Worm (Caenorhabditis elegans) whole organism, L3 larva: ENCODE results near the gene Y41E3.6.

ENCODE experiments used
- R02D3.7 ChIP-seq: fragments of 150-350 bp; optimal IDR thresholded peaks from 2 replicates; lab custom pipeline; 2014; ENCODE audit warnings: missing biosample characterization, missing genetic modification characterization
- ZK546.5 ChIP-seq: sonication (generic microtip); optimal IDR thresholded peaks from 2 replicates; lab custom pipeline; 2017; ENCODE audit warnings: missing biosample characterization, missing genetic modification characterization
- aly-2 ChIP-seq: fragments of 150-350 bp; optimal IDR thresholded peaks from 2 replicates; lab custom pipeline; 2014; ENCODE audit warnings: missing biosample characterization, missing genetic modification characterization
- ama-1 ChIP-seq: fragments of 150-350 bp; optimal IDR thresholded peaks from 2 replicates; lab custom pipeline; 2018
- ceh-16 ChIP-seq: sonication (generic microtip); optimal IDR thresholded peaks from 2 replicates; lab custom pipeline; 2017; ENCODE audit warnings: missing biosample characterization, missing genetic modification characterization
- ceh-28 ChIP-seq: fragments of 150-350 bp; optimal IDR thresholded peaks from 2 replicates; lab custom pipeline; 2014; ENCODE audit warnings: missing biosample characterization, missing genetic modification reagents, missing genetic modification characterization
- ceh-82 ChIP-seq: fragments of 150-350 bp; optimal IDR thresholded peaks from 2 replicates; lab custom pipeline; 2014; ENCODE audit warnings: missing biosample characterization, missing genetic modification characterization
- ceh-9 ChIP-seq: sonication (generic microtip); optimal IDR thresholded peaks from 2 replicates; lab custom pipeline; 2018; ENCODE audit warnings: missing biosample characterization, missing genetic modification characterization
- daf-12 ChIP-seq: fragments of 150-350 bp; optimal IDR thresholded peaks from 2 replicates; lab custom pipeline; 2014; ENCODE audit warnings: missing biosample characterization, missing genetic modification reagents, missing genetic modification characterization
- egl-5 ChIP-seq: fragments of 150-350 bp; optimal IDR thresholded peaks from 2 replicates; lab custom pipeline; 2017; ENCODE audit warnings: missing biosample characterization, missing genetic modification reagents, missing genetic modification characterization, inconsistent platforms
- elt-1 ChIP-seq: fragments of 150-350 bp; optimal IDR thresholded peaks from 2 replicates; lab custom pipeline; 2014; ENCODE audit warnings: missing biosample characterization, missing genetic modification characterization
- elt-2 ChIP-seq: sonication (generic microtip); optimal IDR thresholded peaks from 2 replicates; lab custom pipeline; 2016; ENCODE audit warnings: missing genetic modification reagents, mild to moderate bottlenecking, missing genetic modification characterization, missing compliant biosample characterization
- elt-3 ChIP-seq, 3 experiments: fragments of 150-350 bp in 1 of 3; sonication (generic microtip) in 2 of 3; optimal IDR thresholded peaks; 2 replicates in 2 of 3; 4 replicates in 1 of 3; lab custom pipeline; 2014 to 2017; ENCODE audit warnings: missing biosample characterization in 3 of 3, missing genetic modification characterization in 3 of 3
- eor-1 ChIP-seq, 2 experiments: fragments of 150-350 bp; optimal IDR thresholded peaks; 2 replicates each; lab custom pipeline; 2014 to 2018; ENCODE audit warnings: missing biosample characterization in 2 of 2, missing genetic modification characterization in 2 of 2
- fkh-10 ChIP-seq: sonication (generic microtip); optimal IDR thresholded peaks from 2 replicates; lab custom pipeline; 2017; ENCODE audit warnings: missing biosample characterization, missing genetic modification reagents, missing genetic modification characterization
- fkh-2 ChIP-seq: fragments of 150-350 bp; optimal IDR thresholded peaks from 2 replicates; lab custom pipeline; 2014; ENCODE audit warnings: missing biosample characterization, missing genetic modification reagents, missing genetic modification characterization
- fos-1 ChIP-seq: fragments of 150-350 bp; optimal IDR thresholded peaks from 2 replicates; lab custom pipeline; 2014; ENCODE audit warnings: missing biosample characterization, missing genetic modification characterization
- hmg-11 ChIP-seq: sonication (generic microtip); optimal IDR thresholded peaks from 2 replicates; lab custom pipeline; 2016; ENCODE audit warnings: missing genetic modification characterization, missing compliant biosample characterization
- jun-1 ChIP-seq: fragments of 150-350 bp; optimal IDR thresholded peaks from 2 replicates; lab custom pipeline; 2014; ENCODE audit warnings: missing biosample characterization, missing genetic modification reagents, missing genetic modification characterization
- lin-15B ChIP-seq: fragments of 150-350 bp; optimal IDR thresholded peaks from 2 replicates; lab custom pipeline; 2014; ENCODE audit warnings: missing biosample characterization, missing genetic modification characterization
- lin-39 ChIP-seq: fragments of 150-350 bp; optimal IDR thresholded peaks from 2 replicates; lab custom pipeline; 2018; ENCODE audit warnings: missing biosample characterization, missing genetic modification reagents, missing genetic modification characterization
- lsy-12 ChIP-seq: sonication (generic microtip); optimal IDR thresholded peaks from 2 replicates; lab custom pipeline; 2016; ENCODE audit warnings: mild to moderate bottlenecking, missing genetic modification characterization, missing compliant biosample characterization
- mdl-1 ChIP-seq: fragments of 150-350 bp; optimal IDR thresholded peaks from 2 replicates; lab custom pipeline; 2014; ENCODE audit warnings: missing biosample characterization, missing genetic modification characterization
- mml-1 ChIP-seq: fragments of 150-350 bp; sonication (generic microtip); optimal IDR thresholded peaks from 3 replicates; lab custom pipeline; 2014; ENCODE audit warnings: missing biosample characterization, missing genetic modification characterization
- nfya-1 ChIP-seq: sonication (generic microtip); optimal IDR thresholded peaks from 2 replicates; lab custom pipeline; 2017; ENCODE audit warnings: missing genetic modification characterization, mild to moderate bottlenecking, missing compliant biosample characterization, antibody characterized with exemption, moderate library complexity; ENCODE audit not compliant: insufficient read depth
- nhr-11 ChIP-seq: fragments of 150-350 bp; optimal IDR thresholded peaks from 2 replicates; lab custom pipeline; 2014; ENCODE audit warnings: missing biosample characterization, missing genetic modification characterization
- nhr-12 ChIP-seq: fragments of 150-350 bp; optimal IDR thresholded peaks from 2 replicates; lab custom pipeline; 2014; ENCODE audit warnings: missing biosample characterization, missing genetic modification characterization
- nhr-23 ChIP-seq: fragments of 150-350 bp; optimal IDR thresholded peaks from 2 replicates; lab custom pipeline; 2014; ENCODE audit warnings: missing biosample characterization, missing genetic modification reagents, missing genetic modification characterization
- nhr-237 ChIP-seq: fragments of 150-350 bp; optimal IDR thresholded peaks from 2 replicates; lab custom pipeline; 2014; ENCODE audit warnings: missing biosample characterization, missing genetic modification characterization
- nhr-25 ChIP-seq: sonication (generic microtip); optimal IDR thresholded peaks from 2 replicates; lab custom pipeline; 2017; ENCODE audit warnings: missing biosample characterization, missing genetic modification characterization
- nhr-28 ChIP-seq: fragments of 150-350 bp; optimal IDR thresholded peaks from 2 replicates; lab custom pipeline; 2014; ENCODE audit warnings: missing biosample characterization, missing genetic modification characterization
- nhr-43 ChIP-seq: sonication (generic microtip); optimal IDR thresholded peaks from 2 replicates; lab custom pipeline; 2016; ENCODE audit warnings: mild to moderate bottlenecking, missing genetic modification characterization, missing compliant biosample characterization; ENCODE audit not compliant: poor library complexity, severe bottlenecking
- nhr-76 ChIP-seq: fragments of 150-350 bp; sonication (generic microtip); optimal IDR thresholded peaks from 5 replicates; lab custom pipeline; 2014; ENCODE audit warnings: missing biosample characterization, missing genetic modification characterization
- nhr-77 ChIP-seq: fragments of 150-350 bp; optimal IDR thresholded peaks from 2 replicates; lab custom pipeline; 2014; ENCODE audit warnings: missing biosample characterization, missing genetic modification characterization
- pha-4 ChIP-seq: fragments of 150-350 bp; optimal IDR thresholded peaks from 2 replicates; lab custom pipeline; 2014; ENCODE audit warnings: missing biosample characterization, missing genetic modification reagents, missing genetic modification characterization
- skn-1 ChIP-seq: fragments of 150-350 bp; optimal IDR thresholded peaks from 2 replicates; lab custom pipeline; 2014; ENCODE audit warnings: missing biosample characterization, missing genetic modification characterization
- snpc-4 ChIP-seq: fragments of 150-350 bp; optimal IDR thresholded peaks from 2 replicates; lab custom pipeline; 2014; ENCODE audit warnings: missing biosample characterization, missing genetic modification characterization
- tbx-2 ChIP-seq: sonication (generic microtip); optimal IDR thresholded peaks from 2 replicates; lab custom pipeline; 2016; ENCODE audit warnings: mild to moderate bottlenecking, missing genetic modification characterization, missing compliant biosample characterization
- unc-39 ChIP-seq: sonication (generic microtip); optimal IDR thresholded peaks from 4 replicates; lab custom pipeline; 2017; ENCODE audit warnings: missing biosample characterization, missing genetic modification characterization
- unc-62 ChIP-seq: fragments of 150-350 bp; sonication (generic microtip); optimal IDR thresholded peaks from 4 replicates; lab custom pipeline; 2014; ENCODE audit warnings: missing biosample characterization, missing genetic modification reagents, missing genetic modification characterization
- zag-1 ChIP-seq: fragments of 150-350 bp; optimal IDR thresholded peaks from 2 replicates; lab custom pipeline; 2014; ENCODE audit warnings: missing biosample characterization, missing genetic modification characterization
- ztf-4 ChIP-seq: fragments of 150-350 bp; optimal IDR thresholded peaks from 2 replicates; lab custom pipeline; 2014; ENCODE audit warnings: missing biosample characterization, missing genetic modification characterization

Gene Y41E3.6

DNA sequence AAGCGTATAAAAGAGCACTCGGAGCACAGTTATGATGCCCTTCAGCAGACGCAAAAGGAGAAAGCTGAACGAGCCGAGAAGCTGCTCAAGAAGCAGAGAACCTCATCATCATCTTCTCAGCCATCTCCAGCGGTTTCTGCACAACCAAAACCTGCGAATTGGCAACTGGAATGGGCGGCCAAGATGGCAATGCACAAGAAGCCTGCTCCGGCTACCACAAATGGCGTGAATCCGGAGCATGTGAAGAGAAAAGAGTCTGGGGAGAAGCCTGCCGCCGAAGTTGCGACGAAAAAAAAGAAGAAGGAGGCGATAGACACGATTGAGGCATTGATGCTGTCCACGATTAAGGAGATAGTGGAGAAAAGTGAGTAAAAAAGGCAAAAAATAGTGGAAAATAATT lies 34.5 kb downstream of the Y41E3.6 start:
- TF ChIP-seq ama-1 (lab: Kevin White, UChicago) (no peak), ZK546.5 (no peak), fos-1 (no peak), nhr-76 (tag; lab: Kevin White, UChicago) (no peak), ztf-4 (no peak), nhr-237 (no peak), elt-2 (no peak), ceh-16 (tag; lab: Kevin White, UChicago) (no peak), aly-2 (tag; lab: Kevin White, UChicago) (no peak), nhr-43 (tag; lab: Kevin White, UChicago) (no peak), hmg-11 (tag; lab: Kevin White, UChicago) (no peak), unc-62 (GFP tag; lab: Kevin White, UChicago) (no peak), nhr-25 (tag; lab: Kevin White, UChicago) (no peak), eor-1 (tag; optimal IDR thresholded peaks at IDR 0.05; lab: Kevin White, UChicago) (no peak), mml-1 (tag; lab: Kevin White, UChicago) (no peak), ceh-82 (tag; lab: Kevin White, UChicago) (no peak), nhr-28 (tag; lab: Kevin White, UChicago) (no peak), unc-39 (tag; lab: Kevin White, UChicago) (no peak)
- TF ChIP-seq, all 47 proteins: peak for 0

DNA sequence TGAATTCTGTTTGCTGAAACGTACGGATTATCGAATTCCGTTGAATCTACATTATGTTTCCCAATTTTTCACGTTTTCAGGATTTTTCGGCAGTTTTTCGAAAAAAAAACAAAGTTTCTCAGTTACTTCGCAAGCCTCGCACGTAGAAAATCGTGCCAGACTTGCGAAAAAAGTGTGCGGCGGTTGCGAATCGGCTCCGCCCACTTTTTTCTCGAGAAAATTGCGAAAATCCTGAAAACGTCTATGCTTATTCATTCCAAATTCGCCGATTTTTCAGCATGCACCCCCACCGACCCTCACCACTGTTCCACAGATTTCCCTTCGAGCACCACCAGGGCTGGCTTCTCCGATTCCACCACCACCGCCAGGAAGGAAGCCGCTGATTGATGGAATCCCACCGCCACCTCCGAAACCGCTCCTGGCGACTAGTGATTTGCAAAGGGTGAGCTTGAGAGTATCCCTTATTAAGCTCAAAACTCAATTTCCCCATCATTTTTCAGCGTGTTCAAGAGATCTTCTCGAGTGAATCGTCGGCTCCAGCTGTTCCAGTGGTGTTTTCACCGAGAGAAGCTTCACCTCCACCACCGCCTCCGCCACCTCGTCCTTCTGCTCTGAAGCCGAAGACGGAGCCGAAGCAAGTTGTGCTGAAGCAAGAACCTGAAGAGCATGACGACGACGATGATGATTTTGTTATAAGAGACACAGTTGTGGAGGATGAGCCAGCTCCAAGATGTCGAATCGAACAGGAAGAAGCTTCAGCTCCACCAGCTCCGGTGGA lies 35.8 kb downstream of the Y41E3.6 start:
- TF ChIP-seq mml-1 (tag; lab: Kevin White, UChicago) (no peak), hmg-11 (tag; lab: Kevin White, UChicago) (no peak), lsy-12 (no peak), fkh-2 (no peak), nhr-25 (tag; lab: Kevin White, UChicago) (no peak), nhr-12 (tag; lab: Kevin White, UChicago) (no peak), lin-15B (tag; lab: Kevin White, UChicago) (no peak), nhr-23 (no peak), nhr-77 (no peak), nhr-11 (tag; lab: Kevin White, UChicago) (no peak)

DNA sequence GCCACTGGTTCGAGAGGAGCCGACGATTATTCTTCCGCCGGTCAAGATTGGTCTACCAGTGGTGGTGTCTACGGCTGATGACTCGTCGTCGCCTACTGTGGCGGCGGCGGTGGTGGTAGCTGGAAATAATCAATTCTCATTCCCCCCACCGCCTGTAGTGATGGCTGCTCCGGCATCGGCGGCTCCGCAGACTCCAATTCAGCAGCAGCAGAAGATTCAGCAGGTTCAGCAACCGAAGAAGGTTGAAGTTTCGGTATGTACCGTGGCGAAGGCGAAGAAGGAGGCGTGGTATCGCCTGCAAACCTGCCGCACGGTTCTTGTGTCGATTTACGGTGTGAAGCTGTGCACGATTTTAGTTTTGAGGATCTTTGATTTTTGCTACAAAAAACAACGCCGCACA lies 39.6 kb downstream of the Y41E3.6 start:
- TF ChIP-seq mdl-1 (tag; lab: Kevin White, UChicago), result no peak
- no peak for TF ChIP-seq daf-12 (tag; lab: Kevin White, UChicago)
- no peak for TF ChIP-seq elt-2
- no peak for TF ChIP-seq snpc-4 (tag; lab: Kevin White, UChicago)
- no peak for TF ChIP-seq tbx-2 (tag; lab: Kevin White, UChicago)
- TF ChIP-seq ceh-16 (tag; lab: Kevin White, UChicago), result no peak
- no peak for TF ChIP-seq unc-39 (tag; lab: Kevin White, UChicago)
- TF ChIP-seq elt-1 (tag; lab: Kevin White, UChicago), result no peak
- no peak for TF ChIP-seq nhr-77
- no peak for TF ChIP-seq R02D3.7
- TF ChIP-seq jun-1 (tag; lab: Kevin White, UChicago), result no peak
- TF ChIP-seq lin-15B (tag; lab: Kevin White, UChicago), result no peak
- no peak for TF ChIP-seq egl-5
- no peak for TF ChIP-seq nhr-23
- TF ChIP-seq aly-2 (tag; lab: Kevin White, UChicago), result no peak
- TF ChIP-seq ceh-9, result no peak
- TF ChIP-seq elt-3 (tag; optimal IDR thresholded peaks at IDR 0.05; lab: Kevin White, UChicago), result no peak
- TF ChIP-seq unc-62 (GFP tag; lab: Kevin White, UChicago), result no peak
- TF ChIP-seq pha-4, result no peak
- no peak for TF ChIP-seq nhr-12 (tag; lab: Kevin White, UChicago)

DNA sequence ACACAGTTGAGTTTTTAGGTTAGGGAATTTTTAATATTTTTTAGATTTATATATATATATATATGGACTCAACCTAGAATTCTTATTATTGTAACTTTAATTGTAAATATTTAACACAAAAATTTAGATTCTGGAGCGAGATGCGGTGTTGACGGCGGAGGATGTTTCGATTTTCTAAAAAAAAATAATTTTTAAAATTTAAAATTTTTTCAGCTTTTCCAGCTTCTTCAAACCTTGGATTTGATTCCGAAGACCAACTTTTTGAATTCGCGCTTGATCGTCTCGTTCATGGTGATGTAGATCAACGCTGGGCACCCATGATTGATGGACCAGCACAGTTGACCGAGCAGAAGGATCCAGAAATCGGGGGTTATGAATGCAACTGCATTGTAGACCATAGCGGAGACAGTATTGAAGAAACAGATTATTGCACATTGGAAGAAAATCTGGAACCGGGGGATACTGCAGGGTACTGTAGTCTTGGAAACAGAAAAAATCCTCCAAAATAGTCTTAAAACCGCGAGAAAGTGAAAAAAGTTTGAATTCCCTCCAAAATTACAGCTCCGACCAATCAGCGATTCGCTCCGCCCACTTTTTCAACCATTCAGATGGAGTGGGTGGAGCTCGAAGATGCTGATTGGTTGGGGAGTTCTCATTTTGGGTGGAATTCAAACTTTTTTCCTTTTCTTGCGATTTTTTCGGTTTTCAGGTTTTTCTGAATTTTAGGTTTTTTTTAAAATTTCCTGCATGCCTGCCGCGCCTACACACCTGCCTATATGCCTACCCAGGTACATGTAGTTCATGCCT lies 42.9 kb downstream of the Y41E3.6 start:
- no peak for TF ChIP-seq nhr-76 (tag; lab: Kevin White, UChicago)
- TF ChIP-seq aly-2 (tag; lab: Kevin White, UChicago), result peak; percentile 76
- TF ChIP-seq nfya-1, result peak; percentile 96
- TF ChIP-seq nhr-43 (tag; lab: Kevin White, UChicago), result peak; percentile 5
- TF ChIP-seq fkh-10 (GFP tag; lab: Kevin White, UChicago), result no peak
- TF ChIP-seq unc-39 (tag; lab: Kevin White, UChicago), result no peak
- TF ChIP-seq ceh-82 (tag; lab: Kevin White, UChicago), result no peak
- peak; percentile 5 for TF ChIP-seq R02D3.7
- TF ChIP-seq zag-1, result no peak
- TF ChIP-seq mdl-1 (tag; lab: Kevin White, UChicago), result no peak
- peak; percentile 81 for TF ChIP-seq ama-1 (lab: Kevin White, UChicago)
- no peak for TF ChIP-seq skn-1 (tag; lab: Kevin White, UChicago)
- TF ChIP-seq nhr-25 (tag; lab: Kevin White, UChicago), result no peak
- TF ChIP-seq unc-62 (GFP tag; lab: Kevin White, UChicago), result no peak
- no peak for TF ChIP-seq elt-3 (tag; optimal IDR thresholded peaks at IDR 0.05; lab: Kevin White, UChicago)
- TF ChIP-seq lin-15B (tag; lab: Kevin White, UChicago), result peak; percentile 42
- no peak for TF ChIP-seq lin-39 (tag; lab: Kevin White, UChicago)
- no peak for TF ChIP-seq snpc-4 (tag; lab: Kevin White, UChicago)
- no peak for TF ChIP-seq ceh-28 (tag; lab: Kevin White, UChicago)
- TF ChIP-seq, all 47 proteins: peak for 6
